Worm (Caenorhabditis elegans): Measurements from ENCODE around the gene F07A11.5.

F07A11.5 gene

ce11 chrII:11635745-11636161, 23.7 kb downstream of the F07A11.5 start (continued):
- TF ChIP-seq zfp-2 (tag; optimal IDR thresholded peaks at IDR 0.05) (no peak), daf-12 (tag; optimal IDR thresholded peaks at IDR 0.05) (no peak), ceh-62 (tag; optimal IDR thresholded peaks at IDR 0.05) (no peak), dve-1 (tag; optimal IDR thresholded peaks at IDR 0.05; ENCODE audit: insufficient read depth) (peak; percentile 89)

ce11 chrII:11636617-11637016, 24.5 kb downstream of the F07A11.5 start:
- TF ChIP-seq nhr-10 (tag; optimal IDR thresholded peaks at IDR 0.05) = no peak
- no peak for TF ChIP-seq duxl-1 (tag; optimal IDR thresholded peaks at IDR 0.05; ENCODE audit: poor library complexity)
- no peak for TF ChIP-seq Y48G9A.11 (GFP tag; IDR thresholded peaks at IDR 0.05)
- TF ChIP-seq tra-1 (GFP tag; IDR thresholded peaks at IDR 0.05) = no peak
- peak; percentile 36 for TF ChIP-seq hlh-11 (tag; optimal IDR thresholded peaks at IDR 0.05)
- peak; percentile 17 for TF ChIP-seq dve-1 (tag; optimal IDR thresholded peaks at IDR 0.05; ENCODE audit: insufficient read depth)
- TF ChIP-seq unc-39 (tag; optimal IDR thresholded peaks at IDR 0.05) = no peak
- 0 out of 2 replicates have a peak, but pooled peaks have one; percentile 50 for TF ChIP-seq lim-7 (GFP tag; IDR thresholded peaks at IDR 0.05)
- no peak for TF ChIP-seq nhr-111 (GFP tag; optimal IDR thresholded peaks at IDR 0.05)
- no peak; the same call in 1 of the 2 replicates for TF ChIP-seq arid-1 (GFP tag; conservative IDR thresholded peaks at IDR 0.05)
- no peak for TF ChIP-seq pqm-1 (tag; optimal IDR thresholded peaks at IDR 0.05)
- no peak for TF ChIP-seq mxl-2 (GFP tag; conservative IDR thresholded peaks at IDR 0.05)
- no peak for TF ChIP-seq lir-3 (tag; optimal IDR thresholded peaks at IDR 0.05)
- no peak for TF ChIP-seq ceh-44 (GFP tag; IDR thresholded peaks at IDR 0.05)
- no peak for TF ChIP-seq ceh-20 (GFP tag; IDR thresholded peaks at IDR 0.05)
- TF ChIP-seq F26F4.8 (GFP tag; conservative IDR thresholded peaks at IDR 0.05) = 0 out of 2 replicates have a peak, but pooled peaks have one; percentile 14
- peak; percentile 24 for TF ChIP-seq mes-2 (tag; optimal IDR thresholded peaks at IDR 0.05; ENCODE audit: poor library complexity, severe bottlenecking)
- no peak for TF ChIP-seq lin-1 (GFP tag; IDR thresholded peaks at IDR 0.05)
- TF ChIP-seq gei-8 (GFP tag; optimal IDR thresholded peaks at IDR 0.05) = no peak
- no peak for TF ChIP-seq daf-16 (GFP tag; optimal IDR thresholded peaks at IDR 0.05)
- peak; percentile 41 for TF ChIP-seq daf-16 (tag; optimal IDR thresholded peaks at IDR 0.05)
- TF ChIP-seq skn-1 (tag; optimal IDR thresholded peaks at IDR 0.05) = no peak
- peak; percentile 46 for TF ChIP-seq ama-1 (optimal IDR thresholded peaks at IDR 0.05)
- no peak for TF ChIP-seq fkh-10 (GFP tag; optimal IDR thresholded peaks at IDR 0.05)
- TF ChIP-seq nhr-25 (tag; optimal IDR thresholded peaks at IDR 0.05; ENCODE audit: borderline replicate concordance, insufficient read depth) = no peak
- TF ChIP-seq ztf-7 (tag; optimal IDR thresholded peaks at IDR 0.05) = no peak
- TF ChIP-seq dmd-6 (GFP tag; IDR thresholded peaks at IDR 0.05) = no peak
- 0 out of 2 replicates have a peak, but pooled peaks have one; percentile 14 for TF ChIP-seq daf-19 (GFP tag; conservative IDR thresholded peaks at IDR 0.05)
- TF ChIP-seq php-3 (GFP tag; IDR thresholded peaks at IDR 0.05) = 0 out of 2 replicates have a peak, but pooled peaks have one; percentile 24
- no peak for TF ChIP-seq ZK546.5 (tag; optimal IDR thresholded peaks at IDR 0.05)
- TF ChIP-seq F37D6.2 (tag; optimal IDR thresholded peaks at IDR 0.05) = no peak
- TF ChIP-seq Y75B8A.6 (GFP tag; IDR thresholded peaks at IDR 0.05) = no peak
- peak in 1 of 2 experiments; percentile 25 for TF ChIP-seq unc-62 (GFP tag; optimal IDR thresholded peaks at IDR 0.05 in 1 of 2)
- no peak for TF ChIP-seq unc-62 (tag; optimal IDR thresholded peaks at IDR 0.05)
- TF ChIP-seq egl-43 (GFP tag; IDR thresholded peaks at IDR 0.05) = 0 out of 2 replicates have a peak, but pooled peaks have one; percentile 45
- no peak for TF ChIP-seq ZK337.2 (GFP tag; IDR thresholded peaks at IDR 0.05)
- TF ChIP-seq aly-2 (tag; optimal IDR thresholded peaks at IDR 0.05) = no peak
- TF ChIP-seq hif-1 (tag; optimal IDR thresholded peaks at IDR 0.05) = peak in 1 of 2 experiments; percentile 3
- TF ChIP-seq rbr-2 (tag; optimal IDR thresholded peaks at IDR 0.05) = no peak
- no peak for TF ChIP-seq ztf-11 (tag; optimal IDR thresholded peaks at IDR 0.05)
- TF ChIP-seq ceh-82 (tag; optimal IDR thresholded peaks at IDR 0.05) = no peak
- no peak for TF ChIP-seq cey-2 (tag; optimal IDR thresholded peaks at IDR 0.05; ENCODE audit: borderline replicate concordance, insufficient read depth)

All from whole organism, L4 larva.